Fruit fly (Drosophila melanogaster) whole organism, embryonic: ENCODE measurements around the gene Ask1.
A peak's percentile ranks its signal among the peaks of the same experiment; 100 is the strongest.

Experiments used
- BEAF-32 ChIP-seq: fragments of 200-800 bp; sonication (Bioruptor generic); optimal IDR thresholded peaks from 3 replicates; lab custom pipeline; 2017; ENCODE audit warnings: missing biosample characterization, missing genetic modification characterization, mild to moderate bottlenecking, moderate library complexity, missing genetic modification reagents
- CG10959 ChIP-seq: fragments of 200-800 bp; sonication (Bioruptor generic); IDR thresholded peaks from 2 replicates; pipeline ENCODE4 v1.3.6; 2022; ENCODE audit warnings: missing biosample characterization, missing genetic modification characterization
- CG14050 ChIP-seq: fragments of 200-800 bp; sonication (Bioruptor generic); IDR thresholded peaks from 3 replicates; pipeline ENCODE4 v1.3.6; 2022; ENCODE audit warnings: missing biosample characterization, missing genetic modification characterization
- CG16779 ChIP-seq: fragments of 200-800 bp; sonication (Bioruptor generic); IDR thresholded peaks from 2 replicates; pipeline ENCODE4 v1.3.6; 2022; ENCODE audit warnings: missing biosample characterization, missing genetic modification characterization
- CG17385 ChIP-seq: fragments of 200-800 bp; sonication (Bioruptor generic); optimal IDR thresholded peaks from 3 replicates; lab custom pipeline; 2018; ENCODE audit warnings: missing biosample characterization, mild to moderate bottlenecking, missing genetic modification characterization
- CG17912 ChIP-seq: fragments of 200-800 bp; sonication (Bioruptor generic); optimal IDR thresholded peaks from 2 replicates; lab custom pipeline; 2018; ENCODE audit warnings: missing biosample characterization, mild to moderate bottlenecking, missing genetic modification characterization
- CG1792 ChIP-seq: fragments of 200-800 bp; sonication (Bioruptor generic); optimal IDR thresholded peaks from 2 replicates; lab custom pipeline; 2016; ENCODE audit warnings: missing biosample characterization, missing genetic modification characterization
- CG18599 ChIP-seq: fragments of 200-800 bp; sonication (Bioruptor generic); optimal IDR thresholded peaks from 3 replicates; lab custom pipeline; 2017; ENCODE audit warnings: missing biosample characterization, missing genetic modification characterization, mild to moderate bottlenecking, moderate library complexity, missing genetic modification reagents
- CG2889 ChIP-seq: fragments of 200-800 bp; sonication (Bioruptor generic); IDR thresholded peaks from 3 replicates; pipeline ENCODE4 v1.3.6; 2022; ENCODE audit warnings: missing biosample characterization, missing genetic modification characterization
- CG34376 ChIP-seq: fragments of 200-800 bp; sonication (Bioruptor generic); optimal IDR thresholded peaks from 2 replicates; lab custom pipeline; 2018; ENCODE audit warnings: missing biosample characterization, mild to moderate bottlenecking, missing genetic modification characterization
- CG42726 ChIP-seq: fragments of 200-800 bp; sonication (Bioruptor generic); IDR thresholded peaks from 2 replicates; pipeline ENCODE4 v1.3.6; 2022; ENCODE audit warnings: missing biosample characterization, missing genetic modification characterization; ENCODE audit not compliant: partially characterized antibody
- CG4328 ChIP-seq: fragments of 200-800 bp; sonication (Bioruptor generic); optimal IDR thresholded peaks from 3 replicates; lab custom pipeline; 2017; ENCODE audit warnings: missing biosample characterization, missing genetic modification reagents, missing genetic modification characterization
- CG4404 ChIP-seq: fragments of 200-800 bp; sonication (Bioruptor generic); IDR thresholded peaks from 2 replicates; pipeline ENCODE4 v1.3.6; 2022; ENCODE audit warnings: missing biosample characterization, missing genetic modification characterization
- CG4424 ChIP-seq: fragments of 200-800 bp; sonication (Bioruptor generic); optimal IDR thresholded peaks from 3 replicates; lab custom pipeline; 2016; ENCODE audit warnings: missing biosample characterization, missing genetic modification characterization
- CG4617 ChIP-seq: fragments of 200-800 bp; sonication (Bioruptor generic); optimal IDR thresholded peaks from 3 replicates; lab custom pipeline; 2016; ENCODE audit warnings: missing biosample characterization, missing genetic modification characterization, borderline replicate concordance
- CG8359 ChIP-seq: fragments of 200-800 bp; sonication (Bioruptor generic); optimal IDR thresholded peaks from 2 replicates; lab custom pipeline; 2017; ENCODE audit warnings: missing biosample characterization, mild to moderate bottlenecking, missing genetic modification characterization, borderline replicate concordance
- CG8388 ChIP-seq: fragments of 200-800 bp; sonication (Bioruptor generic); optimal IDR thresholded peaks from 2 replicates; lab custom pipeline; 2019; ENCODE audit warnings: missing biosample characterization, mild to moderate bottlenecking, missing genetic modification characterization, moderate library complexity
- CHES-1-like ChIP-seq: fragments of 200-800 bp; sonication (Bioruptor generic); optimal IDR thresholded peaks from 2 replicates; lab custom pipeline; 2016; ENCODE audit warnings: missing biosample characterization, missing genetic modification characterization
- Camta ChIP-seq: fragments of 200-800 bp; sonication (Bioruptor generic); optimal IDR thresholded peaks from 2 replicates; lab custom pipeline; 2016; ENCODE audit warnings: missing biosample characterization, missing genetic modification characterization
- Chrac-16 ChIP-seq: fragments of 200-800 bp; sonication (Bioruptor generic); optimal IDR thresholded peaks from 3 replicates; lab custom pipeline; 2016; ENCODE audit warnings: missing biosample characterization, missing genetic modification characterization
- CoRest ChIP-seq: fragments of 200-800 bp; sonication (Bioruptor generic); optimal IDR thresholded peaks from 3 replicates; lab custom pipeline; 2018; ENCODE audit warnings: missing biosample characterization, mild to moderate bottlenecking, missing genetic modification characterization, moderate library complexity
- D19B ChIP-seq: fragments of 200-800 bp; sonication (Bioruptor generic); optimal IDR thresholded peaks from 2 replicates; lab custom pipeline; 2017; ENCODE audit warnings: missing biosample characterization, mild to moderate bottlenecking, missing genetic modification characterization
- Dbx ChIP-seq: fragments of 200-800 bp; sonication (Bioruptor generic); IDR thresholded peaks from 3 replicates; pipeline ENCODE4 v1.3.6; 2022; ENCODE audit warnings: missing biosample characterization, missing genetic modification characterization
- E2f2 ChIP-seq: fragments of 200-800 bp; sonication (Bioruptor generic); IDR thresholded peaks from 2 replicates; pipeline ENCODE4 v1.3.6; 2022; ENCODE audit warnings: missing biosample characterization, missing genetic modification characterization
- HLH3B ChIP-seq: fragments of 200-800 bp; sonication (Bioruptor generic); IDR thresholded peaks from 2 replicates; pipeline ENCODE4 v1.3.6; 2022; ENCODE audit warnings: missing biosample characterization, missing genetic modification characterization
- Lim3 ChIP-seq: fragments of 200-800 bp; sonication (Bioruptor generic); IDR thresholded peaks from 2 replicates; pipeline ENCODE4 v1.3.6; 2022; ENCODE audit warnings: missing biosample characterization, missing genetic modification characterization
- MTF-1 ChIP-seq: fragments of 200-800 bp; sonication (Bioruptor generic); optimal IDR thresholded peaks from 2 replicates; lab custom pipeline; 2018; ENCODE audit warnings: missing biosample characterization, mild to moderate bottlenecking, missing genetic modification characterization, borderline replicate concordance
- NK7.1 ChIP-seq: fragments of 200-800 bp; sonication (Bioruptor generic); optimal IDR thresholded peaks from 3 replicates; lab custom pipeline; 2016; ENCODE audit warnings: missing biosample characterization, missing genetic modification characterization
- cas ChIP-seq: fragments of 200-800 bp; sonication (Bioruptor generic); IDR thresholded peaks from 2 replicates; pipeline ENCODE4 v1.3.6; 2022; ENCODE audit warnings: missing biosample characterization, missing genetic modification characterization
- chif ChIP-seq, 2 experiments: fragments of 200-800 bp; sonication (Bioruptor generic); optimal IDR thresholded peaks; 3 replicates each; lab custom pipeline; 2016; ENCODE audit warnings: missing biosample characterization in 2 of 2, missing genetic modification characterization in 2 of 2
- chn ChIP-seq: fragments of 200-800 bp; sonication (Bioruptor generic); optimal IDR thresholded peaks from 2 replicates; lab custom pipeline; 2016; ENCODE audit warnings: missing biosample characterization, missing genetic modification characterization
- fd96Cb ChIP-seq: fragments of 200-800 bp; sonication (Bioruptor generic); optimal IDR thresholded peaks from 2 replicates; lab custom pipeline; 2018; ENCODE audit warnings: missing biosample characterization, mild to moderate bottlenecking, missing genetic modification characterization, moderate library complexity
- fu2 ChIP-seq: fragments of 200-800 bp; sonication (Bioruptor generic); optimal IDR thresholded peaks from 2 replicates; lab custom pipeline; 2016; ENCODE audit warnings: missing biosample characterization, missing genetic modification characterization
- gfzf ChIP-seq: fragments of 200-800 bp; sonication (Bioruptor generic); optimal IDR thresholded peaks from 2 replicates; lab custom pipeline; 2016; ENCODE audit warnings: missing biosample characterization, mild to moderate bottlenecking, missing genetic modification characterization, moderate library complexity
- jumu ChIP-seq: fragments of 200-800 bp; sonication (Bioruptor generic); optimal IDR thresholded peaks from 3 replicates; lab custom pipeline; 2016; ENCODE audit warnings: missing biosample characterization, missing genetic modification characterization
- kay ChIP-seq: fragments of 200-800 bp; sonication (Bioruptor generic); optimal IDR thresholded peaks from 2 replicates; lab custom pipeline; 2016; ENCODE audit warnings: missing biosample characterization, missing genetic modification characterization
- nerfin-2 ChIP-seq: fragments of 200-800 bp; sonication (Bioruptor generic); IDR thresholded peaks from 2 replicates; pipeline ENCODE4 v1.3.6; 2022; ENCODE audit warnings: missing biosample characterization, missing genetic modification characterization; ENCODE audit not compliant: partially characterized antibody
- prd ChIP-seq, 3 experiments: fragments of >200 bp in 2 of 3; fragments of 200-800 bp in 1 of 3; sonication (Bioruptor generic) in 1 of 3; optimal IDR thresholded peaks in 2 of 3; IDR thresholded peaks in 1 of 3; 2 replicates in 2 of 3; 3 replicates in 1 of 3; pipeline versions ENCODE4 v1.3.6 to Lab custom; 2017 to 2022; ENCODE audit warnings: missing biosample characterization in 1 of 3, missing genetic modification characterization in 1 of 3
- row ChIP-seq: fragments of 200-800 bp; sonication (Bioruptor generic); IDR thresholded peaks from 3 replicates; pipeline ENCODE4 v1.3.6; 2022; ENCODE audit warnings: missing biosample characterization, missing genetic modification characterization
- salm ChIP-seq: fragments of 200-800 bp; sonication (Bioruptor generic); optimal IDR thresholded peaks from 2 replicates; lab custom pipeline; 2018; ENCODE audit warnings: missing biosample characterization, mild to moderate bottlenecking, missing genetic modification characterization
- scrt ChIP-seq: fragments of 200-800 bp; sonication (Bioruptor generic); optimal IDR thresholded peaks from 2 replicates; lab custom pipeline; 2018; ENCODE audit warnings: missing biosample characterization, mild to moderate bottlenecking, missing genetic modification characterization, moderate library complexity
- sim ChIP-seq: fragments of 200-800 bp; sonication (Bioruptor generic); IDR thresholded peaks from 2 replicates; pipeline ENCODE4 v1.3.6; 2022; ENCODE audit warnings: missing biosample characterization, missing genetic modification characterization
- slp2 ChIP-seq: fragments of 200-800 bp; sonication (Bioruptor generic); optimal IDR thresholded peaks from 2 replicates; lab custom pipeline; 2016; ENCODE audit warnings: missing biosample characterization, missing genetic modification characterization
- trem ChIP-seq: fragments of 200-800 bp; optimal IDR thresholded peaks from 3 replicates; lab custom pipeline; 2019; ENCODE audit warnings: missing biosample characterization, mild to moderate bottlenecking, missing genetic modification characterization, moderate library complexity
- tup ChIP-seq: fragments of 200-800 bp; sonication (Bioruptor generic); optimal IDR thresholded peaks from 2 replicates; lab custom pipeline; 2016; ENCODE audit warnings: missing biosample characterization, mild to moderate bottlenecking, missing genetic modification characterization, moderate library complexity
- vnd ChIP-seq: fragments of 200-800 bp; sonication (Bioruptor generic); IDR thresholded peaks from 3 replicates; pipeline ENCODE4 v1.3.6; 2022; ENCODE audit warnings: missing biosample characterization, missing genetic modification characterization; ENCODE audit not compliant: partially characterized antibody
- vvl ChIP-seq: fragments of 200-800 bp; sonication (Bioruptor generic); IDR thresholded peaks from 2 replicates; pipeline ENCODE4 v1.3.6; 2022; ENCODE audit warnings: missing biosample characterization, missing genetic modification characterization
- yki ChIP-seq: fragments of >200 bp; optimal IDR thresholded peaks from 3 replicates; lab custom pipeline; 2018

Gene Ask1

dm6 chr3R:19846870-19847590 is 32.5 kb upstream of the Ask1 start, which contains the start of gene MICU3 (continued):
- TF ChIP-seq CG17385 (GFP tag; lab: Kevin White, UChicago), result peak; percentile 34
- TF ChIP-seq kay, result peak; percentile 47
- TF ChIP-seq CG4424, result peak; percentile 67
- peak; percentile 29 for TF ChIP-seq gfzf (GFP tag; lab: Kevin White, UChicago)
- TF ChIP-seq CG4404 (GFP tag; lab: Robert Waterston, UW), result peak; percentile 48; the same call in 1 of the 2 replicates
- 0 out of 3 replicates have a peak, but pooled peaks have one; percentile 52 for TF ChIP-seq CG2889 (GFP tag; lab: Robert Waterston, UW)
- TF ChIP-seq tup (GFP tag; lab: Kevin White, UChicago), result no peak
- no peak for TF ChIP-seq CG16779 (GFP tag; lab: Robert Waterston, UW)
- peak; percentile 35 to 59 for TF ChIP-seq chif (GFP tag; optimal IDR thresholded peaks at IDR 0.05; lab: Kevin White, UChicago)
- peak; percentile 47 for TF ChIP-seq slp2 (GFP tag; lab: Kevin White, UChicago)
- TF ChIP-seq fd96Cb (tag; lab: Kevin White, UChicago), result peak; percentile 47
- TF ChIP-seq Camta (GFP tag; lab: Kevin White, UChicago), result peak; percentile 18
- TF ChIP-seq CG10959, result no peak
- TF ChIP-seq CG17912 (GFP tag; lab: Kevin White, UChicago), result no peak
- peak; percentile 89 for TF ChIP-seq E2f2
- TF ChIP-seq Chrac-16 (GFP tag; lab: Kevin White, UChicago), result peak; percentile 74
- TF ChIP-seq salm (tag; lab: Kevin White, UChicago), result no peak
- peak; percentile 49 for TF ChIP-seq CG4617 (GFP tag; lab: Kevin White, UChicago)
- peak; percentile 87 for TF ChIP-seq BEAF-32 (GFP tag; lab: Kevin White, UChicago)
- TF ChIP-seq D19B (GFP tag; lab: Kevin White, UChicago), result peak; percentile 28
- TF ChIP-seq CG8388 (GFP tag; lab: Kevin White, UChicago), result peak; percentile 31
- TF ChIP-seq CG14050 (GFP tag; lab: Robert Waterston, UW), result 0 out of 3 replicates have a peak, but pooled peaks have one; percentile 19
- no peak for TF ChIP-seq yki
- peak; percentile 60 for TF ChIP-seq nerfin-2 (GFP tag; lab: Robert Waterston, UW)
- TF ChIP-seq CG4328, result no peak
- TF ChIP-seq jumu, result peak; percentile 68
- TF ChIP-seq NK7.1 (GFP tag; lab: Kevin White, UChicago), result peak; percentile 15
- no peak for TF ChIP-seq sim (GFP tag; lab: Robert Waterston, UW)
- TF ChIP-seq CoRest, result peak; percentile 81
- peak; percentile 57; the same call in 2 of the 3 replicates for TF ChIP-seq vnd (GFP tag; lab: Robert Waterston, UW)
- TF ChIP-seq prd (optimal IDR thresholded peaks at IDR 0.05; lab: Kevin White, UChicago), result no peak
- peak; percentile 75; the same call in 2 of the 3 replicates for TF ChIP-seq prd (GFP tag; IDR thresholded peaks at IDR 0.05; lab: Robert Waterston, UW)
- peak; percentile 18 for TF ChIP-seq trem (tag; lab: Kevin White, UChicago)
- no peak for TF ChIP-seq MTF-1 (GFP tag; lab: Kevin White, UChicago)
- TF ChIP-seq CG1792 (GFP tag; lab: Kevin White, UChicago), result peak; percentile 22
- no peak for TF ChIP-seq scrt (GFP tag; lab: Kevin White, UChicago)
- 0 out of 2 replicates have a peak, but pooled peaks have one; percentile 12 for TF ChIP-seq CG42726 (GFP tag; lab: Robert Waterston, UW)
- TF ChIP-seq vvl, result peak; percentile 72
- peak; percentile 63 for TF ChIP-seq fu2
- peak; percentile 55; the same call in 1 of the 2 replicates for TF ChIP-seq HLH3B (GFP tag; lab: Robert Waterston, UW)
- no peak for TF ChIP-seq CG34376 (GFP tag; lab: Kevin White, UChicago)
- 0 out of 2 replicates have a peak, but pooled peaks have one; percentile 36 for TF ChIP-seq Lim3 (GFP tag; lab: Robert Waterston, UW)
- peak; percentile 10 for TF ChIP-seq CG18599 (GFP tag; lab: Kevin White, UChicago)
- no peak for TF ChIP-seq CG8359 (GFP tag; lab: Kevin White, UChicago)
- TF ChIP-seq Dbx (GFP tag; lab: Robert Waterston, UW), result peak; percentile 56; the same call in 1 of the 3 replicates
- TF ChIP-seq chn (GFP tag; lab: Kevin White, UChicago), result no peak
- peak; percentile 90 for TF ChIP-seq row (GFP tag; lab: Robert Waterston, UW)
- no peak for TF ChIP-seq cas (GFP tag; lab: Robert Waterston, UW)
- peak; percentile 22 for TF ChIP-seq CHES-1-like (GFP tag; lab: Kevin White, UChicago)
